Worm (Caenorhabditis elegans): ENCODE results near the gene nck-1.
A peak's percentile ranks its signal among the peaks of the same experiment; 100 is the strongest.

ce11 chrX:4137452-4138164 lies 15.6 kb downstream of the nck-1 start:
- TF ChIP-seq nhr-237 (tag; optimal IDR thresholded peaks at IDR 0.05): peak; percentile 24
- no peak for TF ChIP-seq R02D3.7 (tag; optimal IDR thresholded peaks at IDR 0.05)
- peak; percentile 47 for TF ChIP-seq egl-27 (tag; optimal IDR thresholded peaks at IDR 0.05)
- TF ChIP-seq ztf-4 (tag; optimal IDR thresholded peaks at IDR 0.05): peak; percentile 40
- peak; percentile 72 for TF ChIP-seq sem-4 (tag; optimal IDR thresholded peaks at IDR 0.05)
- TF ChIP-seq ztf-11 (tag; optimal IDR thresholded peaks at IDR 0.05): no peak
- TF ChIP-seq lin-13 (GFP tag; optimal IDR thresholded peaks at IDR 0.05): no peak
- peak; percentile 47 for TF ChIP-seq nhr-25 (tag; optimal IDR thresholded peaks at IDR 0.05)
- TF ChIP-seq mab-5 (tag; optimal IDR thresholded peaks at IDR 0.05): peak; percentile 24
- peak; percentile 3 for TF ChIP-seq Y55F3AM.14 (GFP tag; optimal IDR thresholded peaks at IDR 0.05)
- TF ChIP-seq lsy-2 (tag; optimal IDR thresholded peaks at IDR 0.05): peak in 1 of 2 experiments; percentile 42
- TF ChIP-seq elt-1 (tag; optimal IDR thresholded peaks at IDR 0.05): no peak
- TF ChIP-seq ceh-82 (tag; optimal IDR thresholded peaks at IDR 0.05): no peak
- TF ChIP-seq ceh-16 (tag; optimal IDR thresholded peaks at IDR 0.05): no peak
